Fruit fly (Drosophila melanogaster) whole organism, embryonic: ENCODE results near the gene BuGZ.

Experiments
- Atf-2 ChIP-seq: fragments of 200-800 bp; sonication (Bioruptor generic); optimal IDR thresholded peaks from 2 replicates; lab custom pipeline; 2016; ENCODE audit warnings: missing biosample characterization, missing genetic modification characterization
- Bteb2 ChIP-seq: fragments of 200-800 bp; sonication (Bioruptor generic); optimal IDR thresholded peaks from 2 replicates; lab custom pipeline; 2016; ENCODE audit warnings: missing biosample characterization, missing genetic modification characterization
- CG1024 ChIP-seq: fragments of 200-800 bp; sonication (Bioruptor generic); IDR thresholded peaks from 2 replicates; pipeline ENCODE4 v1.3.6; 2022; ENCODE audit warnings: missing biosample characterization, missing genetic modification characterization
- CG11398 ChIP-seq: fragments of 200-800 bp; sonication (Bioruptor generic); optimal IDR thresholded peaks from 2 replicates; lab custom pipeline; 2016; ENCODE audit warnings: missing biosample characterization, missing genetic modification characterization
- CG11456 ChIP-seq: fragments of 200-800 bp; sonication (Bioruptor generic); IDR thresholded peaks from 3 replicates; pipeline ENCODE4 v1.3.6; 2022; ENCODE audit warnings: missing biosample characterization, missing genetic modification characterization
- CG12236 ChIP-seq: fragments of 200-800 bp; sonication (Bioruptor generic); optimal IDR thresholded peaks from 2 replicates; lab custom pipeline; 2016; ENCODE audit warnings: missing biosample characterization, missing genetic modification characterization
- CG14667 ChIP-seq: fragments of 200-800 bp; sonication (Bioruptor generic); IDR thresholded peaks from 2 replicates; pipeline ENCODE4 v1.3.6; 2022; ENCODE audit warnings: missing biosample characterization, missing genetic modification characterization
- CG17802 ChIP-seq: fragments of 200-800 bp; sonication (Bioruptor generic); optimal IDR thresholded peaks from 2 replicates; lab custom pipeline; 2018; ENCODE audit warnings: missing biosample characterization, mild to moderate bottlenecking, missing genetic modification characterization, moderate library complexity
- CG33213 ChIP-seq: fragments of 200-800 bp; sonication (Bioruptor generic); optimal IDR thresholded peaks from 3 replicates; lab custom pipeline; 2016; ENCODE audit warnings: missing biosample characterization, missing genetic modification characterization
- CG33557 ChIP-seq: fragments of 200-800 bp; sonication (Bioruptor generic); optimal IDR thresholded peaks from 2 replicates; lab custom pipeline; 2019; ENCODE audit warnings: missing biosample characterization, mild to moderate bottlenecking, missing genetic modification characterization, moderate library complexity
- CG3407 ChIP-seq: fragments of 200-800 bp; sonication (Bioruptor generic); optimal IDR thresholded peaks from 2 replicates; lab custom pipeline; 2018; ENCODE audit warnings: missing biosample characterization, mild to moderate bottlenecking, missing genetic modification characterization
- CG34224 ChIP-seq: fragments of 200-800 bp; sonication (Bioruptor generic); IDR thresholded peaks from 3 replicates; pipeline ENCODE4 v1.3.6; 2022; ENCODE audit warnings: missing biosample characterization, missing genetic modification characterization; ENCODE audit not compliant: partially characterized antibody
- CG6175 ChIP-seq: fragments of 200-800 bp; sonication (Bioruptor generic); IDR thresholded peaks from 3 replicates; pipeline ENCODE4 v1.3.6; 2022; ENCODE audit warnings: missing biosample characterization, missing genetic modification characterization
- CG6272 ChIP-seq: fragments of 200-800 bp; sonication (Bioruptor generic); IDR thresholded peaks from 2 replicates; pipeline ENCODE4 v1.3.6; 2022; ENCODE audit warnings: missing biosample characterization, missing genetic modification characterization
- CG8281 ChIP-seq: fragments of 200-800 bp; sonication (Bioruptor generic); optimal IDR thresholded peaks from 2 replicates; lab custom pipeline; 2018; ENCODE audit warnings: missing biosample characterization, mild to moderate bottlenecking, missing genetic modification characterization, moderate library complexity
- CHES-1-like ChIP-seq: fragments of 200-800 bp; sonication (Bioruptor generic); optimal IDR thresholded peaks from 2 replicates; lab custom pipeline; 2016; ENCODE audit warnings: missing biosample characterization, missing genetic modification characterization
- Chrac-16 ChIP-seq: fragments of 200-800 bp; sonication (Bioruptor generic); optimal IDR thresholded peaks from 3 replicates; lab custom pipeline; 2016; ENCODE audit warnings: missing biosample characterization, missing genetic modification characterization
- Dbx ChIP-seq: fragments of 200-800 bp; sonication (Bioruptor generic); IDR thresholded peaks from 3 replicates; pipeline ENCODE4 v1.3.6; 2022; ENCODE audit warnings: missing biosample characterization, missing genetic modification characterization
- Elba2 ChIP-seq: fragments of 200-800 bp; sonication (Bioruptor generic); optimal IDR thresholded peaks from 3 replicates; lab custom pipeline; 2016; ENCODE audit warnings: missing biosample characterization, missing genetic modification characterization
- HLHmδ ChIP-seq: fragments of 200-800 bp; sonication (Bioruptor generic); optimal IDR thresholded peaks from 2 replicates; lab custom pipeline; 2018; ENCODE audit warnings: missing biosample characterization, mild to moderate bottlenecking, missing genetic modification characterization, moderate library complexity
- Jarid2 ChIP-seq: fragments of 200-800 bp; sonication (Bioruptor generic); optimal IDR thresholded peaks from 3 replicates; lab custom pipeline; 2017; ENCODE audit warnings: mild to moderate bottlenecking, missing biosample characterization, missing genetic modification reagents, missing genetic modification characterization
- Sox102F ChIP-seq: fragments of 200-800 bp; sonication (Bioruptor generic); optimal IDR thresholded peaks from 2 replicates; lab custom pipeline; 2018; ENCODE audit warnings: missing biosample characterization, mild to moderate bottlenecking, missing genetic modification characterization, moderate library complexity
- Sry-β ChIP-seq: fragments of 200-800 bp; sonication (Bioruptor generic); optimal IDR thresholded peaks from 2 replicates; lab custom pipeline; 2018; ENCODE audit warnings: missing biosample characterization, mild to moderate bottlenecking, missing genetic modification characterization, moderate library complexity
- Stat92E ChIP-seq, 3 experiments: fragments of >200 bp in 2 of 3; fragments of 200-800 bp in 1 of 3; sonication (Bioruptor generic) in 1 of 3; optimal IDR thresholded peaks; 2 replicates each; lab custom pipeline; 2017 to 2019; ENCODE audit warnings: missing biosample characterization in 3 of 3, missing genetic modification characterization in 3 of 3, mild to moderate bottlenecking in 1 of 3, moderate library complexity in 1 of 3
- ap ChIP-seq: fragments of 200-800 bp; sonication (Bioruptor generic); IDR thresholded peaks from 2 replicates; pipeline ENCODE4 v1.3.6; 2022; ENCODE audit warnings: missing biosample characterization, missing genetic modification characterization
- bbx ChIP-seq: fragments of 200-800 bp; sonication (Bioruptor generic); IDR thresholded peaks from 2 replicates; pipeline ENCODE4 v1.3.6; 2022; ENCODE audit warnings: missing biosample characterization, missing genetic modification characterization; ENCODE audit not compliant: partially characterized antibody
- bcd ChIP-seq: fragments of 200-800 bp; sonication (Bioruptor generic); optimal IDR thresholded peaks from 2 replicates; lab custom pipeline; 2017; ENCODE audit warnings: missing biosample characterization, mild to moderate bottlenecking, missing genetic modification characterization
- cas ChIP-seq: fragments of 200-800 bp; sonication (Bioruptor generic); IDR thresholded peaks from 2 replicates; pipeline ENCODE4 v1.3.6; 2022; ENCODE audit warnings: missing biosample characterization, missing genetic modification characterization
- cato ChIP-seq: fragments of 200-800 bp; sonication (Bioruptor generic); optimal IDR thresholded peaks from 2 replicates; lab custom pipeline; 2016; ENCODE audit warnings: missing biosample characterization, missing genetic modification characterization, borderline replicate concordance
- crc ChIP-seq: fragments of 200-800 bp; sonication (Bioruptor generic); optimal IDR thresholded peaks from 2 replicates; lab custom pipeline; 2016; ENCODE audit warnings: missing biosample characterization, missing genetic modification characterization
- exex ChIP-seq: fragments of 200-800 bp; sonication (Bioruptor generic); optimal IDR thresholded peaks from 4 replicates; lab custom pipeline; 2018; ENCODE audit warnings: missing biosample characterization, mild to moderate bottlenecking, missing genetic modification characterization, moderate library complexity
- fd102C ChIP-seq: fragments of 200-800 bp; sonication (Bioruptor generic); optimal IDR thresholded peaks from 2 replicates; lab custom pipeline; 2018; ENCODE audit warnings: missing biosample characterization, mild to moderate bottlenecking, missing genetic modification characterization, moderate library complexity
- fd3F ChIP-seq: fragments of 200-800 bp; sonication (Bioruptor generic); optimal IDR thresholded peaks from 2 replicates; lab custom pipeline; 2018; ENCODE audit warnings: missing biosample characterization, mild to moderate bottlenecking, missing genetic modification characterization, moderate library complexity
- grau ChIP-seq: fragments of 200-800 bp; optimal IDR thresholded peaks from 3 replicates; lab custom pipeline; 2019; ENCODE audit warnings: missing biosample characterization, mild to moderate bottlenecking, missing genetic modification characterization, moderate library complexity
- hkb ChIP-seq, 2 experiments: fragments of 200-800 bp in 1 of 2; fragments of >200 bp in 1 of 2; sonication (Bioruptor generic) in 1 of 2; IDR thresholded peaks in 1 of 2; optimal IDR thresholded peaks in 1 of 2; 2 replicates each; pipeline versions ENCODE4 v1.3.6 to Lab custom; 2017 to 2022; ENCODE audit warnings: missing biosample characterization in 1 of 2, missing genetic modification characterization in 1 of 2
- jigr1 ChIP-seq: fragments of 200-800 bp; sonication (Bioruptor generic); IDR thresholded peaks from 3 replicates; pipeline ENCODE4 v1.3.6; 2022; ENCODE audit warnings: missing biosample characterization, missing genetic modification characterization
- org-1 ChIP-seq: fragments of 200-800 bp; sonication (Bioruptor generic); optimal IDR thresholded peaks from 2 replicates; lab custom pipeline; 2017; ENCODE audit warnings: missing biosample characterization, missing genetic modification characterization
- pb ChIP-seq: fragments of 200-800 bp; sonication (Bioruptor generic); optimal IDR thresholded peaks from 3 replicates; lab custom pipeline; 2016; ENCODE audit warnings: missing biosample characterization, missing genetic modification characterization
- pita ChIP-seq: fragments of 200-800 bp; sonication (Bioruptor generic); optimal IDR thresholded peaks from 2 replicates; lab custom pipeline; 2017; ENCODE audit warnings: missing biosample characterization, mild to moderate bottlenecking, missing genetic modification characterization
- prd ChIP-seq, 3 experiments: fragments of >200 bp in 2 of 3; fragments of 200-800 bp in 1 of 3; sonication (Bioruptor generic) in 1 of 3; optimal IDR thresholded peaks in 2 of 3; IDR thresholded peaks in 1 of 3; 2 replicates in 2 of 3; 3 replicates in 1 of 3; pipeline versions ENCODE4 v1.3.6 to Lab custom; 2017 to 2022; ENCODE audit warnings: missing biosample characterization in 1 of 3, missing genetic modification characterization in 1 of 3
- sens ChIP-seq: fragments of 200-800 bp; sonication (Bioruptor generic); peaks from one replicate; lab custom pipeline; 2016; ENCODE audit warnings: missing biosample characterization, missing genetic modification characterization
- seq ChIP-seq: fragments of 200-800 bp; sonication (Bioruptor generic); IDR thresholded peaks from 2 replicates; pipeline ENCODE4 v1.3.6; 2022; ENCODE audit warnings: missing biosample characterization, missing genetic modification characterization
- shn ChIP-seq: fragments of 200-800 bp; sonication (Bioruptor generic); optimal IDR thresholded peaks from 3 replicates; lab custom pipeline; 2016; ENCODE audit warnings: missing biosample characterization, missing genetic modification characterization
- sna ChIP-seq: fragments of 200-800 bp; sonication (Bioruptor generic); IDR thresholded peaks from 2 replicates; pipeline ENCODE4 v1.3.6; 2022; ENCODE audit warnings: missing biosample characterization, missing genetic modification characterization; ENCODE audit not compliant: partially characterized antibody
- sr ChIP-seq: fragments of 200-800 bp; sonication (Bioruptor generic); IDR thresholded peaks from 3 replicates; pipeline ENCODE4 v1.3.6; 2022; ENCODE audit warnings: missing biosample characterization, missing genetic modification characterization
- stwl ChIP-seq: fragments of 200-800 bp; sonication (Bioruptor generic); optimal IDR thresholded peaks from 3 replicates; lab custom pipeline; 2018; ENCODE audit warnings: missing biosample characterization, mild to moderate bottlenecking, missing genetic modification characterization, moderate library complexity
- trem ChIP-seq: fragments of 200-800 bp; optimal IDR thresholded peaks from 3 replicates; lab custom pipeline; 2019; ENCODE audit warnings: missing biosample characterization, mild to moderate bottlenecking, missing genetic modification characterization, moderate library complexity

The BuGZ gene

DNA sequence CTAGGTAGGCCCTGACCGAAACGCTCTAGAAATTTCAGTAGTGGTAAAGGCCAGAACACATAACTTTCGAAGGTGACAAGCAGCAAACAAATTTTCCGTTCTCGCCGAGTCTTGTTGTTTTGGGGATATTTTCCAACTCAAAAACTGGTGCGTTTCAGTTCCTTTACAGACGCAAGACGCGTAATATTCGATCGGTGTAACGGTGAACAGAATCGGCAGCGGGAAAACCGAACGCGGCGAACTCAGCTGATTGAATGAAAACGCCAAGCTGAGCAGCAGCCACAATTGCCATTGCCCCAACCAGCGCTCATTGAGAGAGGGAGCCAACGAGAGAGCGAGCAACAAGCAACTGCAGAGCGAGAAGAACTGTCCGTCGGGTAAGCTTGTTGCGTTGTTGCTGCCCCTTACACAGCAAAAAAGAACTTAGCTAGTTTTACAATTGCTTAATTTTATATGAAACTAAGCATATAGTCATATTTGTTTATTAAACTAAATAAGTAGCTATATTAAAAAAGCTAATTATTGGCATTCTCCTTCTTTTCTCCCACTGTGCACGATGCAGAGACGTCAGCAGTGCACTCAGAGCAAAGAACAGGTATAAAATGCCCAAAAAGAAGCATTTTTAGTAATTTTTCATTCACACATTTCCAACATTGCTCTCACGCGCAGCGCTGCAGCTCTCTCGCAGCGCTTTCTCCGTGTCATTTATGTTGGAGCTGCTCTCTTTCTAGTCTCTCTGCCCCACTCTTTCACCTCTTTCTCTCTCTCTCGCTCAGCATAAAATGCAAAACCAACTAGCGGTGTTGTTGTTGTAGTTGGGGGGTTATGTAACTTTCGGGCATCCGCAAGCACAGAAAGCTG is 27.1 kb upstream of the BuGZ start, which contains the start of the genes Cyt-c-d and CG31808 (continued):
- TF ChIP-seq pita (GFP tag; lab: Kevin White, UChicago) = no peak
- TF ChIP-seq fd3F (GFP tag; lab: Kevin White, UChicago) = peak; percentile 94
- 0 out of 3 replicates have a peak, but pooled peaks have one; percentile 7 for TF ChIP-seq CG34224 (GFP tag; lab: Robert Waterston, UW)
- TF ChIP-seq stwl (tag; lab: Kevin White, UChicago) = peak; percentile 47
- TF ChIP-seq CG33557 (GFP tag; lab: Kevin White, UChicago) = peak; percentile 92
- peak; percentile 63 for TF ChIP-seq bbx (GFP tag; lab: Robert Waterston, UW)
- TF ChIP-seq sna (GFP tag; lab: Robert Waterston, UW) = no peak
- TF ChIP-seq crc (GFP tag; lab: Kevin White, UChicago) = peak; percentile 82
- peak; percentile 100 for TF ChIP-seq sens
- peak; percentile 98 for TF ChIP-seq seq (GFP tag; lab: Robert Waterston, UW)
- TF ChIP-seq trem (tag; lab: Kevin White, UChicago) = peak; percentile 92
- TF ChIP-seq org-1 (GFP tag; lab: Kevin White, UChicago) = peak; percentile 97
- TF ChIP-seq sr = peak; percentile 87
- TF ChIP-seq bcd (GFP tag; lab: Kevin White, UChicago) = peak; percentile 97
- peak; percentile 83 for TF ChIP-seq Jarid2
- peak; percentile 71 for TF ChIP-seq pb (GFP tag; lab: Kevin White, UChicago)
- peak; percentile 96 for TF ChIP-seq grau (tag; lab: Kevin White, UChicago)
- TF ChIP-seq CG17802 (tag; lab: Kevin White, UChicago) = peak; percentile 87
- TF ChIP-seq CG14667 (GFP tag; lab: Robert Waterston, UW) = peak; percentile 96
- peak; percentile 96 for TF ChIP-seq jigr1 (GFP tag; lab: Robert Waterston, UW)
- peak; percentile 97 for TF ChIP-seq CG6175
- peak; percentile 96 for TF ChIP-seq CG3407 (GFP tag; lab: Kevin White, UChicago)
- peak; percentile 90 for TF ChIP-seq Dbx (GFP tag; lab: Robert Waterston, UW)
- TF ChIP-seq CG11398 (GFP tag; lab: Kevin White, UChicago) = peak; percentile 87
- TF ChIP-seq CG33213 = peak; percentile 89
- peak; percentile 80 for TF ChIP-seq CHES-1-like
- peak; percentile 90 for TF ChIP-seq Atf-2 (GFP tag; lab: Kevin White, UChicago)
- peak; percentile 87 for TF ChIP-seq CG8281 (tag; lab: Kevin White, UChicago)
- TF ChIP-seq cas (GFP tag; lab: Robert Waterston, UW) = peak; percentile 86
- TF ChIP-seq cato (GFP tag; lab: Kevin White, UChicago) = peak; percentile 95
- peak; percentile 64 for TF ChIP-seq HLHmδ (GFP tag; lab: Kevin White, UChicago)
- TF ChIP-seq fd102C (GFP tag; lab: Kevin White, UChicago) = peak; percentile 65
- peak; percentile 94 for TF ChIP-seq CG1024 (GFP tag; lab: Robert Waterston, UW)
- peak; percentile 96 for TF ChIP-seq Bteb2 (GFP tag; lab: Kevin White, UChicago)
- TF ChIP-seq ap (GFP tag; lab: Robert Waterston, UW) = peak; percentile 97
- TF ChIP-seq Sox102F (GFP tag; lab: Kevin White, UChicago) = peak; percentile 99
- TF ChIP-seq exex (tag; lab: Kevin White, UChicago) = peak; percentile 76
- TF ChIP-seq Chrac-16 (GFP tag; lab: Kevin White, UChicago) = peak; percentile 96
- TF ChIP-seq Sry-β (GFP tag; lab: Kevin White, UChicago) = peak; percentile 73
- TF ChIP-seq Stat92E (GFP tag; optimal IDR thresholded peaks at IDR 0.05; lab: Kevin White, UChicago) = peak in 1 of 3 experiments; percentile 92
- no peak for TF ChIP-seq Elba2 (GFP tag; lab: Kevin White, UChicago)
- TF ChIP-seq prd (optimal IDR thresholded peaks at IDR 0.05; lab: Kevin White, UChicago) = no peak
- TF ChIP-seq prd (GFP tag; IDR thresholded peaks at IDR 0.05; lab: Robert Waterston, UW) = peak; percentile 98
- peak; percentile 87 for TF ChIP-seq shn (GFP tag; lab: Kevin White, UChicago)
- peak; percentile 85 for TF ChIP-seq CG12236 (GFP tag; lab: Kevin White, UChicago)
- TF ChIP-seq CG11456 (GFP tag; lab: Robert Waterston, UW) = peak; percentile 92
- no peak for TF ChIP-seq hkb (optimal IDR thresholded peaks at IDR 0.05; lab: Kevin White, UChicago)
- TF ChIP-seq hkb (GFP tag; IDR thresholded peaks at IDR 0.05; lab: Robert Waterston, UW) = peak; percentile 98
- peak; percentile 96 for TF ChIP-seq CG6272 (GFP tag; lab: Robert Waterston, UW)
